Fruit fly (Drosophila melanogaster): Measurements from ENCODE around the gene Taf10b.

dm6 chr2L:2728577-2728976 lies 39.1 kb downstream of the Taf10b start:
- TF ChIP-seq CG8478 (optimal IDR thresholded peaks at IDR 0.05) (no peak), CTCF (optimal IDR thresholded peaks at IDR 0.05) (no peak)
